Fruit fly (Drosophila melanogaster): ENCODE data around the gene CG31207.

Gene CG31207

DNA sequence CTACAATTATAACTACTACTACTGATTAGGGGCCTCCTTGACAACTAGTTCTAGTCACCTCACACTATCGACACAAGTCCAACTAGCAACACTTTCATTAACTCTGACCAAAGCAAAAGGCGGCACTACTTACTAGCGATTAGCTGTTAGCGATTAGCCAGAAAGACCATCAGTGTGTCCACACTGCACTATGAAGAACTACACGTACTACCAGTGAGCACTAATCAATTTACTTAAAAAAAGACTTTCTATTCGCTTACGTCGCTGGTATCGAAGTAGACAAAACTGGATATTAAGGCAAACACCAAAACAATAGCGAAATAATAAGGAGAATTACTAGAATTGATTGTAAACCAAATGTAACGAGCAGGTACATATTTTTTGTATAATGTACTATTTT lies 33.0 kb downstream of the CG31207 start:
- no peak for TF ChIP-seq CG11617 (GFP tag; optimal IDR thresholded peaks at IDR 0.05)
- no peak for TF ChIP-seq CG7101 (tag; optimal IDR thresholded peaks at IDR 0.05)
- TF ChIP-seq CG7045 (GFP tag; optimal IDR thresholded peaks at IDR 0.05), result no peak
- TF ChIP-seq CG12768 (GFP tag; optimal IDR thresholded peaks at IDR 0.05), result no peak
- no peak for TF ChIP-seq cnc (optimal IDR thresholded peaks at IDR 0.05)
- no peak for TF ChIP-seq CG14711 (tag; optimal IDR thresholded peaks at IDR 0.05)
- TF ChIP-seq bab1 (GFP tag; optimal IDR thresholded peaks at IDR 0.05), result no peak
- TF ChIP-seq CG33017 (tag; optimal IDR thresholded peaks at IDR 0.05), result no peak
- no peak for TF ChIP-seq pad (GFP tag; optimal IDR thresholded peaks at IDR 0.05)
- no peak for TF ChIP-seq cic (GFP tag; optimal IDR thresholded peaks at IDR 0.05)
- no peak for TF ChIP-seq Hr96 (GFP tag; optimal IDR thresholded peaks at IDR 0.05)

DNA sequence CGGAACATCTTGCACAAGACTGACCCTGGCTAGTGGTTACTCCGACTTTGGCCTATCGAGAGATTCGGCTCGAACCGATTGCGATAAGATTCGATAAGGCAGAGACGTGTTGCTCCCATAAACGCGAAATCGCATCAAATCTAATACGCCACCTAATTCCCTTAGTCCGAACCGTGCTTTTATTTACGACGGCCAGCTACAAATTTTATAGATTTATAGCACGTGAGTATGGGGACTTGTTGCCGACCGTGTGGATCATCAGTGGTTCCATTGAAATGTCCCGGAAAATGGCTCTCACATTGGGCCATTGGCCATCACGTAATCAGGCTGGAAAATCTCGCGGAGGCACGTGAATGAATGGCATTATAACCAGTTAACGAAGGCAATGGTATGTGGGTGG lies 39.9 kb downstream of the CG31207 start, which contains the start of gene Alp5:
TSS of gene Alp5 (minus strand) at position 24 of the 400 bp plus-strand sequence.
- TF ChIP-seq CG7045 (GFP tag; optimal IDR thresholded peaks at IDR 0.05) (no peak), CG12768 (GFP tag; optimal IDR thresholded peaks at IDR 0.05) (no peak), bab1 (GFP tag; optimal IDR thresholded peaks at IDR 0.05) (no peak), Mnt (GFP tag; optimal IDR thresholded peaks at IDR 0.05) (no peak), CG1620 (GFP tag; optimal IDR thresholded peaks at IDR 0.05) (no peak), toe (GFP tag; optimal IDR thresholded peaks at IDR 0.05) (no peak), CG7101 (tag; optimal IDR thresholded peaks at IDR 0.05) (no peak), cnc (optimal IDR thresholded peaks at IDR 0.05) (no peak), pad (GFP tag; optimal IDR thresholded peaks at IDR 0.05) (no peak), kay (GFP tag; ENCODE audit: borderline replicate concordance) (no peak), ovo (GFP tag; optimal IDR thresholded peaks at IDR 0.05) (no peak), CG5204 (GFP tag; optimal IDR thresholded peaks at IDR 0.05) (no peak), Crg-1 (GFP tag; optimal IDR thresholded peaks at IDR 0.05) (no peak), CG11617 (GFP tag; optimal IDR thresholded peaks at IDR 0.05) (no peak), tj (GFP tag; optimal IDR thresholded peaks at IDR 0.05) (no peak), cic (GFP tag; optimal IDR thresholded peaks at IDR 0.05) (no peak), Hr96 (GFP tag; optimal IDR thresholded peaks at IDR 0.05) (no peak), CG33017 (tag; optimal IDR thresholded peaks at IDR 0.05) (no peak)

DNA sequence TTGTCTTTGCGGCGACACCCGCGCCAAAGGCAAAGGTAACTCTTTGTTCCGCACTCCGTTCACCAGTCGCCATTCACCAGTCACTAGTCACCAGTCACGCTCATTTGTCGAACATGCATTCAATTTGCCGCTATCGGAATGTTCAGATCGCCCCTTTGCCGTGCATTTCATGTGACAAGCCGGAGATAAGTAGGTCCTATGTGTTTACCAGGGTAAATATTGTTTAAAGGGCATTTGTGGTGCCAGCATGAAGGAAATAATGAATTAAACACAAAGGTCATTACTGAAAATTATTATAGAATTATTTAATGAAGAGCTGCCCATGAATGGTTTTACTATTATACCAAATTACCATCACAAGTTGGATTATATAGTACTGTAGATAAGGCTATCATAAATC lies 45.7 kb downstream of the CG31207 start:
- peak; percentile 17 for TF ChIP-seq cic (GFP tag; optimal IDR thresholded peaks at IDR 0.05)
- TF ChIP-seq CG11617 (GFP tag; optimal IDR thresholded peaks at IDR 0.05), result peak; percentile 2
- TF ChIP-seq Mnt (GFP tag; optimal IDR thresholded peaks at IDR 0.05), result no peak
- peak; percentile 78 for TF ChIP-seq kay (GFP tag; ENCODE audit: borderline replicate concordance)
- TF ChIP-seq Crg-1 (GFP tag; optimal IDR thresholded peaks at IDR 0.05), result peak; percentile 4

DNA sequence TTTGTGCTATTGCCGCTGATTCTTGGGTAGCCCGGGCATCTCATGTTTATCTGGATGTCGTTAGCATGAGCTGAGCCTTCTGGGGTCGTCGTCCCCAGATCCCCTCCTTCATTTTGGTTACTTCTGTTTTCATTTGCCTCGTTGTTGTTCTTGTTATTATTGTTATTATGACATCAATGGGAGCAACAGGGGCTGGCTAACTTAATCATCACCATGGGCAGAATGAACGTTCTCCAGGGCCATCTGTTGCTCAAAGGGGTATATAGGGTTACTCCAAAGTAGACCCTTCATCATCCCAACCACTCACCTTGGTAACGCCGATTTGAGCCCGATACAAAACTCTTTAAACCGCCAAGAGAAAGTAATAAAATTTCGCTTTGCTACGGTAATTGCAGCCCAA lies 48.5 kb downstream of the CG31207 start:
- TF ChIP-seq tj (GFP tag; optimal IDR thresholded peaks at IDR 0.05), result no peak
- no peak for TF ChIP-seq ovo (GFP tag; optimal IDR thresholded peaks at IDR 0.05)
- TF ChIP-seq Hr96 (GFP tag; optimal IDR thresholded peaks at IDR 0.05), result no peak
- TF ChIP-seq CG7045 (GFP tag; optimal IDR thresholded peaks at IDR 0.05), result no peak
- no peak for TF ChIP-seq Clk (GFP tag; optimal IDR thresholded peaks at IDR 0.05)
- no peak for TF ChIP-seq pad (GFP tag; optimal IDR thresholded peaks at IDR 0.05)
- no peak for TF ChIP-seq CG14711 (tag; optimal IDR thresholded peaks at IDR 0.05)
- no peak for TF ChIP-seq cic (GFP tag; optimal IDR thresholded peaks at IDR 0.05)
- no peak for TF ChIP-seq cnc (optimal IDR thresholded peaks at IDR 0.05)
- TF ChIP-seq CG1620 (GFP tag; optimal IDR thresholded peaks at IDR 0.05), result no peak
- TF ChIP-seq kay (GFP tag; ENCODE audit: borderline replicate concordance), result no peak
- TF ChIP-seq bab1 (GFP tag; optimal IDR thresholded peaks at IDR 0.05), result no peak

All from whole organism, adult.